Fruit fly (Drosophila melanogaster) whole organism, adult: Measurements from ENCODE around the gene CG11586.

ENCODE experiments used
- CG14711 ChIP-seq: fragments of 200-800 bp; sonication (Bioruptor generic); optimal IDR thresholded peaks from 2 replicates; lab custom pipeline; 2018; ENCODE audit warnings: missing biosample characterization, mild to moderate bottlenecking, missing genetic modification characterization, moderate library complexity
- CG5204 ChIP-seq: fragments of 200-800 bp; sonication (Bioruptor generic); optimal IDR thresholded peaks from 2 replicates; lab custom pipeline; 2016; ENCODE audit warnings: missing biosample characterization, missing genetic modification characterization
- CG7045 ChIP-seq: fragments of 200-800 bp; sonication (Bioruptor generic); optimal IDR thresholded peaks from 2 replicates; lab custom pipeline; 2017; ENCODE audit warnings: missing biosample characterization, mild to moderate bottlenecking, missing genetic modification characterization
- CG7101 ChIP-seq: fragments of 200-800 bp; sonication (Bioruptor generic); optimal IDR thresholded peaks from 2 replicates; lab custom pipeline; 2018; ENCODE audit warnings: missing biosample characterization, mild to moderate bottlenecking, missing genetic modification characterization, moderate library complexity
- Clk ChIP-seq: fragments of 200-800 bp; sonication (Bioruptor generic); optimal IDR thresholded peaks from 2 replicates; lab custom pipeline; 2017; ENCODE audit warnings: missing biosample characterization, missing genetic modification characterization
- Hr96 ChIP-seq: fragments of 200-800 bp; sonication (Bioruptor generic); optimal IDR thresholded peaks from 2 replicates; lab custom pipeline; 2016; ENCODE audit warnings: missing biosample characterization, missing genetic modification characterization
- Mnt ChIP-seq: fragments of 200-800 bp; sonication (Bioruptor generic); optimal IDR thresholded peaks from 2 replicates; lab custom pipeline; 2016; ENCODE audit warnings: missing biosample characterization, mild to moderate bottlenecking, missing genetic modification characterization
- cic ChIP-seq: fragments of 200-800 bp; sonication (Bioruptor generic); optimal IDR thresholded peaks from 2 replicates; lab custom pipeline; 2017; ENCODE audit warnings: missing biosample characterization, mild to moderate bottlenecking, missing genetic modification characterization, moderate library complexity
- cnc ChIP-seq, 2 experiments: fragments of >200 bp; optimal IDR thresholded peaks; 2 replicates each; lab custom pipeline; 2017
- kay ChIP-seq: fragments of 200-800 bp; sonication (Bioruptor generic); peaks from one replicate; lab custom pipeline; 2016; ENCODE audit warnings: missing biosample characterization, missing genetic modification characterization, borderline replicate concordance
- ovo ChIP-seq: fragments of 200-800 bp; sonication (Bioruptor generic); optimal IDR thresholded peaks from 2 replicates; lab custom pipeline; 2016; ENCODE audit warnings: missing biosample characterization, missing genetic modification characterization
- pad ChIP-seq: fragments of 200-800 bp; sonication (Bioruptor generic); optimal IDR thresholded peaks from 3 replicates; lab custom pipeline; 2017; ENCODE audit warnings: missing biosample characterization, missing genetic modification characterization, mild to moderate bottlenecking, moderate library complexity, missing genetic modification reagents
- tj ChIP-seq: fragments of 200-800 bp; sonication (Bioruptor generic); optimal IDR thresholded peaks from 3 replicates; lab custom pipeline; 2017; ENCODE audit warnings: missing biosample characterization, mild to moderate bottlenecking, missing genetic modification characterization, moderate library complexity

DNA sequence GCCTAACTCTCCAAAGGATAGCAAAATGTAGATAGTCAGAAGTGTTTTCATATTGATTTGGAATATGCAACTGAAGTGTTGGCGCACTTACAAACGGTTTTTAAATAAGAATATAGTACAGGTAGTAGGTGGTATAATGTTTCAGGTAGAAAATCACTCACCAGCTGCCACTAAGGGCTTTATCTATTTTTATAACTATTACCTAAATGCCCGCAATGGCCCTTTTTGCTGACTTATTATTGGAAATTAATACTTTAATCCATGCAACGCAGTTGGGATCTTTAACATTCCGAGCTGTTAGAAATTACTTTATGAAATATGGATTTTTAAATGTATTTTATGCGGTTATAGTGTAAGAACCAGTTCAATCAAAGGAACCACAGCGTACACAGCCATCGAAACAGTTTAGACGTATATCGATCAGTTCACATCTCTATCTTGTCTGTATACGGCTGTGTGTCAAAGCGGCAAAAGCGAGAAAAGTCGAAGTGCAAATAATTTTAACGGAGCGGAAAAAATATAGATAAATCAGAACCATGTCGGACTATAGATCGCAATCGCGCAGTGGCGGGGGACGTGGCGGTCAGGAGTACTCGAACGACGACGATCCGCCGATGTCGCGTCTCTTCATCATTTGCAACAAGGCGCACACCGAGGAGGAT is 21.3 kb upstream of the CG11586 start, which contains the start of the genes srw and CG1316:
- no peak for TF ChIP-seq ovo (GFP tag; lab: Kevin White, UChicago)
- TF ChIP-seq tj (GFP tag; lab: Kevin White, UChicago), result no peak
- no peak for TF ChIP-seq CG7045 (GFP tag; lab: Kevin White, UChicago)
- TF ChIP-seq cnc (optimal IDR thresholded peaks at IDR 0.05; lab: Kevin White, UChicago), result no peak
- no peak for TF ChIP-seq CG5204 (GFP tag; lab: Kevin White, UChicago)
- no peak for TF ChIP-seq cic (GFP tag; lab: Kevin White, UChicago)
- TF ChIP-seq Hr96 (GFP tag; lab: Kevin White, UChicago), result no peak
- TF ChIP-seq kay (GFP tag; lab: Kevin White, UChicago), result no peak
- TF ChIP-seq CG14711 (tag; lab: Kevin White, UChicago), result no peak
- peak; percentile 41 for TF ChIP-seq Mnt (GFP tag; lab: Kevin White, UChicago)
- TF ChIP-seq pad (GFP tag; lab: Kevin White, UChicago), result no peak
- TF ChIP-seq Clk (GFP tag; lab: Kevin White, UChicago), result no peak
- no peak for TF ChIP-seq CG7101 (tag; lab: Kevin White, UChicago)
